Comparison of ENCODE assay signal across 5 fruit fly cellular contexts in the genomic region with DNA sequence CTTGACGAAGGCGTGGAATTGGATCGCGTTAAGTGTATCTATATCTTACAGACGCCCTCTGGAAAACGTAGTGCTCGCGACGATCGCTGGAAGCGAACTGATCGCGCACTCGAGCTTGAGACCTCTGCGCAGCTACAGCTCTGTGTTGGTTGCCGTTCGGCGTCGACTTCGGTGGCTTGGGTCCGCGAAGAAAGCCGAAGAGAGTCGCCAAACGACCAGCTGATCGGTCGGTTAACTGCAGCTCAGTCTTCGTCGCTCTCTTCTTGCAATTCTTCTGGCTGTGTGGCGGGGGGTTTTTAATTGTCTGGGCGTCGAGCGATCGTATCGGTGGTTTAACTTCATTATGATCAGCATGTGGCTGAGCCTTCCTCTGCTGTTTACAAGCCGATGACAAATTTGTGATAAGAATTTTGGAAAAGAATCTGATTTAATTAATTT.
TF ChIP-seq lines count a peak whose summit lies in the region.

No protein-coding gene starts in this region.

TF ChIP-seq in whole organism, adult, 20 proteins besides CTCF, POLR2A, EP300 and RAD21 (continued from another document):
- peak; percentile 69 for TF ChIP-seq Mnt (GFP tag; optimal IDR thresholded peaks at IDR 0.05; lab: Kevin White, UChicago)
- TF ChIP-seq kay (GFP tag; lab: Kevin White, UChicago; ENCODE audit: borderline replicate concordance), result peak; percentile 30

TF ChIP-seq in whole organism, embryonic, 481 proteins besides CTCF, POLR2A, EP300 and RAD21 (continued from another document and continues in another):
- 0 out of 3 replicates have a peak, but pooled peaks have one; percentile 46 for TF ChIP-seq CG2199 (GFP tag; IDR thresholded peaks at IDR 0.05; lab: Robert Waterston, UW)
- TF ChIP-seq CG30020 (tag; optimal IDR thresholded peaks at IDR 0.05; lab: Kevin White, UChicago), result no peak
- TF ChIP-seq phol (tag; optimal IDR thresholded peaks at IDR 0.05; lab: Kevin White, UChicago), result no peak
- TF ChIP-seq klu (GFP tag; IDR thresholded peaks at IDR 0.05; lab: Robert Waterston, UW), result no peak
- TF ChIP-seq scrt (GFP tag; optimal IDR thresholded peaks at IDR 0.05; lab: Kevin White, UChicago), result no peak
- TF ChIP-seq CoRest (tag; optimal IDR thresholded peaks at IDR 0.05; lab: Kevin White, UChicago), result no peak
- TF ChIP-seq CG17568 (GFP tag; optimal IDR thresholded peaks at IDR 0.05; lab: Kevin White, UChicago), result peak; percentile 4
- TF ChIP-seq Sry-β (GFP tag; optimal IDR thresholded peaks at IDR 0.05; lab: Kevin White, UChicago), result no peak
- no peak for TF ChIP-seq ttk (GFP tag; IDR thresholded peaks at IDR 0.05; lab: Robert Waterston, UW)
- TF ChIP-seq CG12219 (GFP tag; optimal IDR thresholded peaks at IDR 0.05; lab: Kevin White, UChicago), result peak; percentile 1
- TF ChIP-seq hkb (optimal IDR thresholded peaks at IDR 0.05; lab: Kevin White, UChicago), result no peak
- TF ChIP-seq hkb (GFP tag; IDR thresholded peaks at IDR 0.05; lab: Robert Waterston, UW), result 0 out of 2 replicates have a peak, but pooled peaks have one; percentile 19
- TF ChIP-seq stwl (tag; optimal IDR thresholded peaks at IDR 0.05; lab: Kevin White, UChicago), result peak; percentile 39
- no peak for TF ChIP-seq Doc2 (GFP tag; IDR thresholded peaks at IDR 0.05; lab: Robert Waterston, UW)
- TF ChIP-seq CG4730 (GFP tag; IDR thresholded peaks at IDR 0.05; lab: Robert Waterston, UW), result no peak
- TF ChIP-seq hb (GFP tag; IDR thresholded peaks at IDR 0.05; lab: Robert Waterston, UW; ENCODE audit: partially characterized antibody), result no peak
- peak; percentile 61 for TF ChIP-seq CG10543 (GFP tag; optimal IDR thresholded peaks at IDR 0.05; lab: Kevin White, UChicago)
- peak; percentile 34 for TF ChIP-seq mirr (GFP tag; optimal IDR thresholded peaks at IDR 0.05; lab: Kevin White, UChicago)
- peak; percentile 51 for TF ChIP-seq CG7745 (tag; optimal IDR thresholded peaks at IDR 0.05; lab: Kevin White, UChicago)
- no peak for TF ChIP-seq Usf (GFP tag; optimal IDR thresholded peaks at IDR 0.05; lab: Kevin White, UChicago)
- peak; percentile 22 for TF ChIP-seq Meics (GFP tag; optimal IDR thresholded peaks at IDR 0.05; lab: Kevin White, UChicago)
- 0 out of 4 replicates have a peak, but pooled peaks have one; percentile 41 for TF ChIP-seq Dll (GFP tag; IDR thresholded peaks at IDR 0.05; lab: Robert Waterston, UW; ENCODE audit: partially characterized antibody)
- no peak for TF ChIP-seq TFAM (GFP tag; optimal IDR thresholded peaks at IDR 0.05; lab: Kevin White, UChicago)
- peak; percentile 77; the same call in 1 of the 2 replicates for TF ChIP-seq rib (GFP tag; IDR thresholded peaks at IDR 0.05; lab: Robert Waterston, UW)
- no peak for TF ChIP-seq hth (optimal IDR thresholded peaks at IDR 0.05; lab: Kevin White, UChicago)
- 0 out of 3 replicates have a peak, but pooled peaks have one; percentile 42 for TF ChIP-seq z (GFP tag; IDR thresholded peaks at IDR 0.05; lab: Robert Waterston, UW)
- no peak for TF ChIP-seq CG8281 (tag; optimal IDR thresholded peaks at IDR 0.05; lab: Kevin White, UChicago)
- peak; percentile 43 for TF ChIP-seq Vsx1 (GFP tag; optimal IDR thresholded peaks at IDR 0.05; lab: Kevin White, UChicago)
- no peak for TF ChIP-seq CG12942 (GFP tag; optimal IDR thresholded peaks at IDR 0.05; lab: Kevin White, UChicago)
- TF ChIP-seq CG7357 (GFP tag; IDR thresholded peaks at IDR 0.05; lab: Robert Waterston, UW), result no peak

TF ChIP-seq in whole organism, prepupa, 60 proteins besides CTCF, POLR2A, EP300 and RAD21 (continued from another document and continues in another):
- TF ChIP-seq spab (GFP tag; optimal IDR thresholded peaks at IDR 0.05; lab: Kevin White, UChicago), result peak; percentile 48
- TF ChIP-seq CG8632 (GFP tag; optimal IDR thresholded peaks at IDR 0.05; lab: Kevin White, UChicago), result peak; percentile 16
- peak; percentile 31 for TF ChIP-seq CG34406 (GFP tag; optimal IDR thresholded peaks at IDR 0.05; lab: Kevin White, UChicago)
- TF ChIP-seq Hr4 (GFP tag; optimal IDR thresholded peaks at IDR 0.05; lab: Kevin White, UChicago), result no peak
- TF ChIP-seq CG6792 (GFP tag; optimal IDR thresholded peaks at IDR 0.05; lab: Kevin White, UChicago), result peak; percentile 30
- peak; percentile 82 for TF ChIP-seq CG3919 (GFP tag; optimal IDR thresholded peaks at IDR 0.05; lab: Kevin White, UChicago)
- TF ChIP-seq CG6163 (GFP tag; IDR thresholded peaks at IDR 0.05; lab: Robert Waterston, UW), result peak; percentile 76; the same call in 2 of the 3 replicates
- TF ChIP-seq Sox14 (GFP tag; optimal IDR thresholded peaks at IDR 0.05; lab: Kevin White, UChicago), result no peak
- no peak for TF ChIP-seq CG32006 (GFP tag; optimal IDR thresholded peaks at IDR 0.05; lab: Kevin White, UChicago)
- TF ChIP-seq CG31627 (GFP tag; optimal IDR thresholded peaks at IDR 0.05; lab: Kevin White, UChicago), result no peak
- no peak for TF ChIP-seq OdsH (GFP tag; optimal IDR thresholded peaks at IDR 0.05; lab: Kevin White, UChicago)
- no peak for TF ChIP-seq Gug (GFP tag; IDR thresholded peaks at IDR 0.05; lab: Robert Waterston, UW)
- peak; percentile 72 for TF ChIP-seq net (GFP tag; optimal IDR thresholded peaks at IDR 0.05; lab: Kevin White, UChicago)
- TF ChIP-seq Lpt (GFP tag; optimal IDR thresholded peaks at IDR 0.05; lab: Kevin White, UChicago), result peak; percentile 56
- no peak for TF ChIP-seq acj6 (GFP tag; optimal IDR thresholded peaks at IDR 0.05; lab: Kevin White, UChicago)
- no peak for TF ChIP-seq Hr38 (GFP tag; optimal IDR thresholded peaks at IDR 0.05; lab: Kevin White, UChicago)
- TF ChIP-seq CG11762 (GFP tag; optimal IDR thresholded peaks at IDR 0.05; lab: Kevin White, UChicago; ENCODE audit: insufficient read depth), result no peak
- TF ChIP-seq topi (GFP tag; optimal IDR thresholded peaks at IDR 0.05; lab: Kevin White, UChicago), result peak; percentile 70
- TF ChIP-seq cyc (GFP tag; optimal IDR thresholded peaks at IDR 0.05; lab: Kevin White, UChicago), result peak; percentile 14
- no peak for TF ChIP-seq pdm3 (GFP tag; optimal IDR thresholded peaks at IDR 0.05; lab: Kevin White, UChicago)
- peak; percentile 75 for TF ChIP-seq Sox102F (GFP tag; optimal IDR thresholded peaks at IDR 0.05; lab: Kevin White, UChicago)
- TF ChIP-seq CG4318 (GFP tag; optimal IDR thresholded peaks at IDR 0.05; lab: Kevin White, UChicago), result no peak
- TF ChIP-seq esn (GFP tag; optimal IDR thresholded peaks at IDR 0.05; lab: Kevin White, UChicago), result peak; percentile 62
- TF ChIP-seq CG11294 (GFP tag; IDR thresholded peaks at IDR 0.05; lab: Robert Waterston, UW), result no peak
- peak; percentile 78 for TF ChIP-seq dsx (GFP tag; optimal IDR thresholded peaks at IDR 0.05; lab: Kevin White, UChicago; ENCODE audit: poor library complexity, severe bottlenecking)
- peak; percentile 52 for TF ChIP-seq CG16779 (tag; optimal IDR thresholded peaks at IDR 0.05; lab: Kevin White, UChicago)
- TF ChIP-seq vri (GFP tag; optimal IDR thresholded peaks at IDR 0.05; lab: Kevin White, UChicago), result peak; percentile 66
- TF ChIP-seq Eip93F (GFP tag; optimal IDR thresholded peaks at IDR 0.05; lab: Kevin White, UChicago), result no peak
- TF ChIP-seq Met (GFP tag; optimal IDR thresholded peaks at IDR 0.05; lab: Kevin White, UChicago), result peak; percentile 36
- TF ChIP-seq CG6854 (GFP tag; optimal IDR thresholded peaks at IDR 0.05; lab: Kevin White, UChicago), result peak; percentile 95
- no peak for TF ChIP-seq Ets21C (GFP tag; optimal IDR thresholded peaks at IDR 0.05; lab: Kevin White, UChicago)
- peak; percentile 31 for TF ChIP-seq Smox (GFP tag; optimal IDR thresholded peaks at IDR 0.05; lab: Kevin White, UChicago)

TF ChIP-seq in whole organism, pupa, 21 proteins besides CTCF, POLR2A, EP300 and RAD21 (continued from another document):
- TF ChIP-seq CG8301 (tag; optimal IDR thresholded peaks at IDR 0.05; lab: Kevin White, UChicago), result peak; percentile 24

TF ChIP-seq in whole organism, wandering third instar larva, 38 proteins besides CTCF, POLR2A, EP300 and RAD21 (continued from another document):
- TF ChIP-seq tai (GFP tag; optimal IDR thresholded peaks at IDR 0.05; lab: Kevin White, UChicago) (no peak), N (GFP tag; optimal IDR thresholded peaks at IDR 0.05; lab: Kevin White, UChicago) (no peak)
